Worm (Caenorhabditis elegans) whole organism, L4 larva: ENCODE measurements around the gene F29B9.12.

Source experiments
- aly-2 ChIP-seq: sonication (generic microtip); optimal IDR thresholded peaks from 2 replicates; lab custom pipeline; 2018; ENCODE audit warnings: missing biosample characterization, missing genetic modification characterization
- ceh-82 ChIP-seq: sonication (generic microtip); optimal IDR thresholded peaks from 2 replicates; lab custom pipeline; 2017; ENCODE audit warnings: missing biosample characterization, missing genetic modification characterization
- egl-27 ChIP-seq: sonication (generic microtip); optimal IDR thresholded peaks from 3 replicates; lab custom pipeline; 2017; ENCODE audit warnings: missing biosample characterization, missing genetic modification reagents, missing genetic modification characterization
- mep-1 ChIP-seq: fragments of 150-350 bp; sonication (generic microtip); optimal IDR thresholded peaks from 3 replicates; lab custom pipeline; 2014; ENCODE audit warnings: missing biosample characterization, missing genetic modification characterization
- nhr-102 ChIP-seq: sonication (generic microtip); optimal IDR thresholded peaks from 2 replicates; lab custom pipeline; 2016; ENCODE audit warnings: mild to moderate bottlenecking, missing genetic modification characterization, moderate library complexity, missing compliant biosample characterization
- snpc-1.2 ChIP-seq: fragments of 200-800 bp; sonication (Bioruptor generic); IDR thresholded peaks from 2 replicates; pipeline ENCODE4 v1.3.6; 2022; ENCODE audit warnings: missing genetic modification reagents, missing genetic modification characterization, missing compliant biosample characterization
- unc-39 ChIP-seq: sonication (generic microtip); optimal IDR thresholded peaks from 2 replicates; lab custom pipeline; 2017; ENCODE audit warnings: missing biosample characterization, missing genetic modification characterization

ce11 chrIV:4636001-4636400 lies 33.3 kb upstream of the F29B9.12 start, which contains the start of gene R105.5:
- TF ChIP-seq ceh-82 (tag; lab: Kevin White, UChicago) (no peak), nhr-102 (tag; lab: Kevin White, UChicago) (no peak), egl-27 (tag; lab: Kevin White, UChicago) (no peak), mep-1 (tag; lab: Kevin White, UChicago) (no peak), snpc-1.2 (GFP tag; lab: Robert Waterston, UW) (no peak), aly-2 (tag; lab: Kevin White, UChicago) (no peak), unc-39 (tag; lab: Kevin White, UChicago) (no peak)
